Fruit fly (Drosophila melanogaster) whole organism, wandering third instar larva: ENCODE results near the gene gish.
A peak's percentile ranks its signal among the peaks of the same experiment; 100 is the strongest.

ENCODE experiments used
- CG32264 ChIP-seq: fragments of 200-800 bp; sonication (Bioruptor generic); optimal IDR thresholded peaks from 2 replicates; lab custom pipeline; 2016; ENCODE audit warnings: missing biosample characterization, missing genetic modification characterization
- CG9705 ChIP-seq: fragments of 200-800 bp; sonication (Bioruptor generic); optimal IDR thresholded peaks from 2 replicates; lab custom pipeline; 2018; ENCODE audit warnings: missing biosample characterization, mild to moderate bottlenecking, missing genetic modification characterization
- CrebA ChIP-seq: fragments of 200-800 bp; sonication (Bioruptor generic); optimal IDR thresholded peaks from 2 replicates; lab custom pipeline; 2016; ENCODE audit warnings: missing biosample characterization, mild to moderate bottlenecking, missing genetic modification characterization, borderline replicate concordance
- Dfd ChIP-seq: fragments of >200 bp; optimal IDR thresholded peaks from 2 replicates; lab custom pipeline; 2017; ENCODE audit warnings: missing biosample characterization, missing genetic modification characterization
- Dif ChIP-seq: fragments of 200-275, 200-300 bp; sonication (Bioruptor generic); optimal IDR thresholded peaks from 2 replicates; lab custom pipeline; 2018; ENCODE audit warnings: missing biosample characterization, missing genetic modification characterization; ENCODE audit not compliant: partially characterized antibody
- GATAd ChIP-seq: sonication (Bioruptor generic); optimal IDR thresholded peaks from 2 replicates; lab custom pipeline; 2016; ENCODE audit warnings: missing biosample characterization, missing genetic modification characterization
- HLH106 ChIP-seq: fragments of 200-800 bp; optimal IDR thresholded peaks from 3 replicates; lab custom pipeline; 2019; ENCODE audit warnings: missing biosample characterization, mild to moderate bottlenecking, missing genetic modification characterization, moderate library complexity
- Hnf4 ChIP-seq: fragments of 200-800 bp; sonication (Bioruptor generic); optimal IDR thresholded peaks from 2 replicates; lab custom pipeline; 2016; ENCODE audit warnings: missing biosample characterization, mild to moderate bottlenecking, missing genetic modification characterization
- Hr78 ChIP-seq: fragments of >200 bp; optimal IDR thresholded peaks from 2 replicates; lab custom pipeline; 2017; ENCODE audit warnings: missing biosample characterization, missing genetic modification characterization
- Hr83 ChIP-seq: fragments of 200-300 bp; sonication (Bioruptor generic); optimal IDR thresholded peaks from 2 replicates; lab custom pipeline; 2016; ENCODE audit warnings: missing biosample characterization, mild to moderate bottlenecking, missing genetic modification characterization, moderate library complexity; ENCODE audit not compliant: poor library complexity, severe bottlenecking
- Jra ChIP-seq: sonication (Bioruptor generic); optimal IDR thresholded peaks from 2 replicates; lab custom pipeline; 2016; ENCODE audit warnings: missing biosample characterization, missing genetic modification characterization
- Mio ChIP-seq: sonication (Bioruptor generic); optimal IDR thresholded peaks from 2 replicates; lab custom pipeline; 2016; ENCODE audit warnings: missing biosample characterization, missing genetic modification characterization
- Myc ChIP-seq: fragments of >200 bp; optimal IDR thresholded peaks from 2 replicates; lab custom pipeline; 2017
- N ChIP-seq: fragments of >200 bp; optimal IDR thresholded peaks from 2 replicates; lab custom pipeline; 2018; ENCODE audit warnings: missing biosample characterization, missing external identifiers, missing genetic modification characterization
- OdsH ChIP-seq: fragments of 200-800 bp; sonication (Bioruptor generic); optimal IDR thresholded peaks from 2 replicates; lab custom pipeline; 2016; ENCODE audit warnings: missing biosample characterization, mild to moderate bottlenecking, missing genetic modification characterization
- Rel ChIP-seq, 2 experiments: fragments of 200-800 bp; sonication (Bioruptor generic) in 1 of 2; optimal IDR thresholded peaks; 2 replicates in 1 of 2; 3 replicates in 1 of 2; lab custom pipeline; 2016 to 2019; ENCODE audit warnings: mild to moderate bottlenecking in 2 of 2, missing biosample characterization in 2 of 2, missing genetic modification characterization in 2 of 2, moderate library complexity in 1 of 2
- Sp1 ChIP-seq: fragments of 200-800 bp; sonication (Bioruptor generic); optimal IDR thresholded peaks from 3 replicates; lab custom pipeline; 2019; ENCODE audit warnings: missing biosample characterization, mild to moderate bottlenecking, missing genetic modification characterization, moderate library complexity
- Vsx2 ChIP-seq: fragments of 200-300, 225-300 bp; sonication (Bioruptor generic); optimal IDR thresholded peaks from 2 replicates; lab custom pipeline; 2018; ENCODE audit warnings: missing biosample characterization, missing genetic modification characterization; ENCODE audit not compliant: partially characterized antibody
- br ChIP-seq: fragments of 200-800 bp; sonication (Bioruptor generic); optimal IDR thresholded peaks from 2 replicates; lab custom pipeline; 2016; ENCODE audit warnings: missing biosample characterization, missing genetic modification characterization
- brk ChIP-seq: fragments of 200-800 bp; sonication (Bioruptor generic); optimal IDR thresholded peaks from 2 replicates; lab custom pipeline; 2016; ENCODE audit warnings: missing biosample characterization, mild to moderate bottlenecking, missing genetic modification characterization
- dl ChIP-seq, 2 experiments: fragments of 175-275, 200-275 bp in 1 of 2; fragments of 200-275 bp in 1 of 2; sonication (Bioruptor generic); optimal IDR thresholded peaks; lab custom pipeline; 2018; ENCODE audit warnings: mild to moderate bottlenecking in 2 of 2, missing biosample characterization in 2 of 2, missing genetic modification characterization in 2 of 2, moderate library complexity in 2 of 2; ENCODE audit not compliant: partially characterized antibody in 2 of 2, insufficient read depth in 1 of 2
- dmrt93B ChIP-seq: fragments of 200-800 bp; sonication (Bioruptor generic); optimal IDR thresholded peaks from 2 replicates; lab custom pipeline; 2018; ENCODE audit warnings: missing biosample characterization, mild to moderate bottlenecking, missing genetic modification characterization
- dsf ChIP-seq: sonication (Bioruptor generic); optimal IDR thresholded peaks from 2 replicates; lab custom pipeline; 2016; ENCODE audit warnings: missing biosample characterization, missing genetic modification characterization, borderline replicate concordance
- ey ChIP-seq: fragments of 200-800 bp; sonication (Bioruptor generic); optimal IDR thresholded peaks from 2 replicates; lab custom pipeline; 2016; ENCODE audit warnings: missing biosample characterization, missing genetic modification characterization
- foxo ChIP-seq, 2 experiments: fragments of 200-800 bp; sonication (Bioruptor generic); optimal IDR thresholded peaks; 2 replicates in 1 of 2; 3 replicates in 1 of 2; lab custom pipeline; 2016 to 2017; ENCODE audit warnings: missing biosample characterization in 2 of 2, missing genetic modification characterization in 2 of 2
- fru ChIP-seq: fragments of 200-800 bp; sonication (Bioruptor generic); optimal IDR thresholded peaks from 3 replicates; lab custom pipeline; 2016; ENCODE audit warnings: missing biosample characterization, mild to moderate bottlenecking, missing genetic modification characterization
- h ChIP-seq: fragments of 200-800 bp; sonication (Bioruptor generic); optimal IDR thresholded peaks from 3 replicates; lab custom pipeline; 2016; ENCODE audit warnings: missing biosample characterization, mild to moderate bottlenecking, missing genetic modification characterization
- jim ChIP-seq: fragments of 175-275, 200-325 bp; sonication (Bioruptor generic); optimal IDR thresholded peaks from 2 replicates; lab custom pipeline; 2016; ENCODE audit warnings: missing biosample characterization, mild to moderate bottlenecking, missing genetic modification characterization
- lola ChIP-seq: fragments of >200 bp; optimal IDR thresholded peaks from 2 replicates; lab custom pipeline; 2017; ENCODE audit warnings: missing biosample characterization, missing genetic modification characterization
- pan ChIP-seq: fragments of >200 bp; optimal IDR thresholded peaks from 2 replicates; lab custom pipeline; 2017
- psq ChIP-seq: fragments of 200-800 bp; sonication (Bioruptor generic); optimal IDR thresholded peaks from 3 replicates; lab custom pipeline; 2017; ENCODE audit warnings: missing biosample characterization, mild to moderate bottlenecking, missing genetic modification characterization, moderate library complexity
- sage ChIP-seq: fragments of 200-800 bp; sonication (Bioruptor generic); optimal IDR thresholded peaks from 2 replicates; lab custom pipeline; 2016; ENCODE audit warnings: missing biosample characterization, mild to moderate bottlenecking, missing genetic modification characterization
- sv ChIP-seq: fragments of 200-800 bp; sonication (Bioruptor generic); optimal IDR thresholded peaks from 3 replicates; lab custom pipeline; 2016; ENCODE audit warnings: missing biosample characterization, missing genetic modification characterization
- tai ChIP-seq: sonication (Bioruptor generic); optimal IDR thresholded peaks from 2 replicates; lab custom pipeline; 2016; ENCODE audit warnings: missing biosample characterization, missing genetic modification characterization
- usp ChIP-seq: fragments of >200 bp; optimal IDR thresholded peaks from 2 replicates; lab custom pipeline; 2017; ENCODE audit warnings: missing biosample characterization, missing genetic modification characterization
- woc ChIP-seq: sonication (Bioruptor generic); optimal IDR thresholded peaks from 2 replicates; lab custom pipeline; 2016; ENCODE audit warnings: missing biosample characterization, mild to moderate bottlenecking, missing genetic modification characterization

Gene gish

dm6 chr3R:16305185-16305989 lies 33.1 kb downstream of the gish start, which contains the start of gene Zip89B:
TSS of gene Zip89B (plus strand) at chr3R:16305758.
- peak; percentile 25 for TF ChIP-seq sage
- no peak for TF ChIP-seq Mio (GFP tag; lab: Kevin White, UChicago)
- no peak for TF ChIP-seq Hr83 (GFP tag; lab: Kevin White, UChicago)
- no peak for TF ChIP-seq Vsx2 (GFP tag; lab: Kevin White, UChicago)
- no peak for TF ChIP-seq ey (GFP tag; lab: Kevin White, UChicago)
- no peak for TF ChIP-seq GATAd (GFP tag; lab: Kevin White, UChicago)
- TF ChIP-seq dsf (GFP tag; lab: Kevin White, UChicago): no peak
- no peak for TF ChIP-seq foxo (GFP tag; optimal IDR thresholded peaks at IDR 0.05; lab: Kevin White, UChicago)
- no peak for TF ChIP-seq dmrt93B (GFP tag; lab: Kevin White, UChicago)
- no peak for TF ChIP-seq CG32264 (GFP tag; lab: Kevin White, UChicago)
- TF ChIP-seq dl (GFP tag; optimal IDR thresholded peaks at IDR 0.05; lab: Kevin White, UChicago; ENCODE audit: insufficient read depth in 1 of 2, partially characterized antibody in 2 of 2): peak; percentile 71 to 86
- no peak for TF ChIP-seq sv (GFP tag; lab: Kevin White, UChicago)
- TF ChIP-seq fru (GFP tag; lab: Kevin White, UChicago): no peak
- TF ChIP-seq Sp1 (GFP tag; lab: Kevin White, UChicago): no peak
- no peak for TF ChIP-seq CG9705 (GFP tag; lab: Kevin White, UChicago)
- peak; percentile 18 for TF ChIP-seq OdsH (GFP tag; lab: Kevin White, UChicago)
- TF ChIP-seq pan (lab: Kevin White, UChicago): no peak
- TF ChIP-seq jim: no peak
- TF ChIP-seq Hr78 (GFP tag; lab: Kevin White, UChicago): no peak
- no peak for TF ChIP-seq br (GFP tag; lab: Kevin White, UChicago)
- TF ChIP-seq N (GFP tag; lab: Kevin White, UChicago): no peak
- peak; percentile 89 for TF ChIP-seq Dif
- TF ChIP-seq Dfd (GFP tag; lab: Kevin White, UChicago): no peak
- TF ChIP-seq CrebA (GFP tag; lab: Kevin White, UChicago): no peak
- TF ChIP-seq brk (GFP tag; lab: Kevin White, UChicago): no peak
- TF ChIP-seq psq: peak; percentile 8
- TF ChIP-seq Myc (lab: Kevin White, UChicago): no peak
- TF ChIP-seq Rel (GFP tag; optimal IDR thresholded peaks at IDR 0.05; lab: Kevin White, UChicago): no peak
- peak; percentile 40 for TF ChIP-seq Rel (tag; optimal IDR thresholded peaks at IDR 0.05; lab: Kevin White, UChicago)
- no peak for TF ChIP-seq woc
- no peak for TF ChIP-seq Jra
- no peak for TF ChIP-seq HLH106 (tag; lab: Kevin White, UChicago)
- TF ChIP-seq h (GFP tag; lab: Kevin White, UChicago): no peak

DNA sequence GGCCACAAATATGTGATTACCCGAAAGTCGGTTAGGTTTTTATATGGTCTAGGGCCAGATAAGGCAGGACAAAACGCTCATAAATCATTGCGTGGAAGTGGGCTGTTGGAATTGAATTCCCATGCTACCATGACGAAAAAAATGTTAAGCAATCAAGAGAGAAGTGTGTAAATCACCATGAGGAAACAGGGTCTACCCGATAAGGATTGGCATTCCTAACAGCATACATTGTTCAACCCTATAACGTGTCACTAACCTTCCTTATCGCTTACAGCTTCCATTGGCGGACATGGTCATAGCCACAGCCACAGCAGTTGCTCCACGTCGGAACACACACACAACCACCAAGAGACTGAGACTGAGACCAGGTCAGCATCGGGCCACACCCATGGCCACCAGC lies 35.8 kb downstream of the gish start:
- no peak for TF ChIP-seq psq
- TF ChIP-seq foxo (GFP tag; optimal IDR thresholded peaks at IDR 0.05; lab: Kevin White, UChicago): no peak
- no peak for TF ChIP-seq Sp1 (GFP tag; lab: Kevin White, UChicago)
- no peak for TF ChIP-seq lola (GFP tag; lab: Kevin White, UChicago)
- TF ChIP-seq fru (GFP tag; lab: Kevin White, UChicago): no peak

DNA sequence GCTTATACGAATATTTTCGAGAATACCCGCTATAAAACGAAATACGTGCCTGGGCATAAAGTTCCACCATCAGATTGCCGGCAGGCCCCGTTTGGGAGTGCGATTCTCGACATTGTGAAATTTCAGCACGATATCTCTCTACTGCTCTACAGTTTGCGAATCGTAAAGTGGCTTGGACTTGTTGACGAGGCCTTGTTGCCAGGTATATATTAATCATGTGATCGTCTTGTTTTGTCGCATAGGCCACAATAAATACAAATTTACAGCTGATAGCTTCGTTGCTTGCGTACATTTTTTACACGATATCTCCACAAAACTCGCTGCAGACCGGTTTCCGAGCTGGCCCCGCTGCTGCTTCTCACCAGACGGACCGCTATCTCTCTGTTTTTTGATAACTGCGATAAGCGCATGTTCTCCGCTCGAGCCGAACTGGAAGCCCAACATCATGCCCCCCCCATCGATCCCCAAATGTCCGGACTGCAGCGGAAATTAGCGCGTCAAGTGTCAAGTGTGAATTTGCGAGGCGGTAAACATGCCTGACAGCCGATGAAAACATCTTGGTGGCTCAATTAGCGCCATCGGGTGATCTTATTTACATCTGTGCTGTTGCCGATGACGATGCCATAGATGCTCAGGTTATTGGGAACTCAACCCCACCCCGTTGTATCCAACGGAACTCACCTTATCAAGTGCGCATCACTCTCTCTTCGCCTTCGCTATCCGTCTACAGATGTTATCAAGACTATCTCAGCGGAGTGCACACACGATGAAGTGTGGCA lies 37.2 kb downstream of the gish start:
- TF ChIP-seq usp (GFP tag; lab: Kevin White, UChicago): no peak
- peak; percentile 3 for TF ChIP-seq Hnf4 (GFP tag; lab: Kevin White, UChicago)
- TF ChIP-seq ey (GFP tag; lab: Kevin White, UChicago): peak; percentile 8
- TF ChIP-seq HLH106 (tag; lab: Kevin White, UChicago): peak; percentile 18
- TF ChIP-seq sv (GFP tag; lab: Kevin White, UChicago): peak; percentile 20
- TF ChIP-seq h (GFP tag; lab: Kevin White, UChicago): peak; percentile 11
- TF ChIP-seq tai (GFP tag; lab: Kevin White, UChicago): no peak
- TF ChIP-seq Rel (GFP tag; optimal IDR thresholded peaks at IDR 0.05; lab: Kevin White, UChicago): no peak
- peak; percentile 71 for TF ChIP-seq Rel (tag; optimal IDR thresholded peaks at IDR 0.05; lab: Kevin White, UChicago)
- TF ChIP-seq fru (GFP tag; lab: Kevin White, UChicago): peak; percentile 42
- TF ChIP-seq foxo (GFP tag; optimal IDR thresholded peaks at IDR 0.05; lab: Kevin White, UChicago): peak in 1 of 2 experiments; percentile 58
- TF ChIP-seq sage: no peak
- TF ChIP-seq Jra: no peak
